Fruit fly (Drosophila melanogaster) whole organism, wandering third instar larva: ENCODE data around the gene CG3032.
A peak's percentile ranks its signal among the peaks of the same experiment; 100 is the strongest.

Experiments
- Abd-B ChIP-seq: fragments of >200 bp; optimal IDR thresholded peaks from 2 replicates; lab custom pipeline; 2017; ENCODE audit warnings: missing biosample characterization, missing genetic modification characterization
- CG32264 ChIP-seq: fragments of 200-800 bp; sonication (Bioruptor generic); optimal IDR thresholded peaks from 2 replicates; lab custom pipeline; 2016; ENCODE audit warnings: missing biosample characterization, missing genetic modification characterization
- CG9705 ChIP-seq: fragments of 200-800 bp; sonication (Bioruptor generic); optimal IDR thresholded peaks from 2 replicates; lab custom pipeline; 2018; ENCODE audit warnings: missing biosample characterization, mild to moderate bottlenecking, missing genetic modification characterization
- CrebA ChIP-seq: fragments of 200-800 bp; sonication (Bioruptor generic); optimal IDR thresholded peaks from 2 replicates; lab custom pipeline; 2016; ENCODE audit warnings: missing biosample characterization, mild to moderate bottlenecking, missing genetic modification characterization, borderline replicate concordance
- Dfd ChIP-seq: fragments of >200 bp; optimal IDR thresholded peaks from 2 replicates; lab custom pipeline; 2017; ENCODE audit warnings: missing biosample characterization, missing genetic modification characterization
- Dif ChIP-seq: fragments of 200-275, 200-300 bp; sonication (Bioruptor generic); optimal IDR thresholded peaks from 2 replicates; lab custom pipeline; 2018; ENCODE audit warnings: missing biosample characterization, missing genetic modification characterization; ENCODE audit not compliant: partially characterized antibody
- GATAd ChIP-seq: sonication (Bioruptor generic); optimal IDR thresholded peaks from 2 replicates; lab custom pipeline; 2016; ENCODE audit warnings: missing biosample characterization, missing genetic modification characterization
- HLH106 ChIP-seq: fragments of 200-800 bp; optimal IDR thresholded peaks from 3 replicates; lab custom pipeline; 2019; ENCODE audit warnings: missing biosample characterization, mild to moderate bottlenecking, missing genetic modification characterization, moderate library complexity
- Hnf4 ChIP-seq: fragments of 200-800 bp; sonication (Bioruptor generic); optimal IDR thresholded peaks from 2 replicates; lab custom pipeline; 2016; ENCODE audit warnings: missing biosample characterization, mild to moderate bottlenecking, missing genetic modification characterization
- Hr78 ChIP-seq: fragments of >200 bp; optimal IDR thresholded peaks from 2 replicates; lab custom pipeline; 2017; ENCODE audit warnings: missing biosample characterization, missing genetic modification characterization
- Hr83 ChIP-seq: fragments of 200-300 bp; sonication (Bioruptor generic); optimal IDR thresholded peaks from 2 replicates; lab custom pipeline; 2016; ENCODE audit warnings: missing biosample characterization, mild to moderate bottlenecking, missing genetic modification characterization, moderate library complexity; ENCODE audit not compliant: poor library complexity, severe bottlenecking
- Jra ChIP-seq: sonication (Bioruptor generic); optimal IDR thresholded peaks from 2 replicates; lab custom pipeline; 2016; ENCODE audit warnings: missing biosample characterization, missing genetic modification characterization
- Mio ChIP-seq: sonication (Bioruptor generic); optimal IDR thresholded peaks from 2 replicates; lab custom pipeline; 2016; ENCODE audit warnings: missing biosample characterization, missing genetic modification characterization
- Myc ChIP-seq: fragments of >200 bp; optimal IDR thresholded peaks from 2 replicates; lab custom pipeline; 2017
- N ChIP-seq: fragments of >200 bp; optimal IDR thresholded peaks from 2 replicates; lab custom pipeline; 2018; ENCODE audit warnings: missing biosample characterization, missing external identifiers, missing genetic modification characterization
- OdsH ChIP-seq: fragments of 200-800 bp; sonication (Bioruptor generic); optimal IDR thresholded peaks from 2 replicates; lab custom pipeline; 2016; ENCODE audit warnings: missing biosample characterization, mild to moderate bottlenecking, missing genetic modification characterization
- Rel ChIP-seq, 2 experiments: fragments of 200-800 bp; sonication (Bioruptor generic) in 1 of 2; optimal IDR thresholded peaks; 2 replicates in 1 of 2; 3 replicates in 1 of 2; lab custom pipeline; 2016 to 2019; ENCODE audit warnings: mild to moderate bottlenecking in 2 of 2, missing biosample characterization in 2 of 2, missing genetic modification characterization in 2 of 2, moderate library complexity in 1 of 2
- Sp1 ChIP-seq: fragments of 200-800 bp; sonication (Bioruptor generic); optimal IDR thresholded peaks from 3 replicates; lab custom pipeline; 2019; ENCODE audit warnings: missing biosample characterization, mild to moderate bottlenecking, missing genetic modification characterization, moderate library complexity
- Vsx2 ChIP-seq: fragments of 200-300, 225-300 bp; sonication (Bioruptor generic); optimal IDR thresholded peaks from 2 replicates; lab custom pipeline; 2018; ENCODE audit warnings: missing biosample characterization, missing genetic modification characterization; ENCODE audit not compliant: partially characterized antibody
- br ChIP-seq: fragments of 200-800 bp; sonication (Bioruptor generic); optimal IDR thresholded peaks from 2 replicates; lab custom pipeline; 2016; ENCODE audit warnings: missing biosample characterization, missing genetic modification characterization
- brk ChIP-seq: fragments of 200-800 bp; sonication (Bioruptor generic); optimal IDR thresholded peaks from 2 replicates; lab custom pipeline; 2016; ENCODE audit warnings: missing biosample characterization, mild to moderate bottlenecking, missing genetic modification characterization
- dmrt93B ChIP-seq: fragments of 200-800 bp; sonication (Bioruptor generic); optimal IDR thresholded peaks from 2 replicates; lab custom pipeline; 2018; ENCODE audit warnings: missing biosample characterization, mild to moderate bottlenecking, missing genetic modification characterization
- dsf ChIP-seq: sonication (Bioruptor generic); optimal IDR thresholded peaks from 2 replicates; lab custom pipeline; 2016; ENCODE audit warnings: missing biosample characterization, missing genetic modification characterization, borderline replicate concordance
- ey ChIP-seq: fragments of 200-800 bp; sonication (Bioruptor generic); optimal IDR thresholded peaks from 2 replicates; lab custom pipeline; 2016; ENCODE audit warnings: missing biosample characterization, missing genetic modification characterization
- foxo ChIP-seq, 2 experiments: fragments of 200-800 bp; sonication (Bioruptor generic); optimal IDR thresholded peaks; 2 replicates in 1 of 2; 3 replicates in 1 of 2; lab custom pipeline; 2016 to 2017; ENCODE audit warnings: missing biosample characterization in 2 of 2, missing genetic modification characterization in 2 of 2
- fru ChIP-seq: fragments of 200-800 bp; sonication (Bioruptor generic); optimal IDR thresholded peaks from 3 replicates; lab custom pipeline; 2016; ENCODE audit warnings: missing biosample characterization, mild to moderate bottlenecking, missing genetic modification characterization
- h ChIP-seq: fragments of 200-800 bp; sonication (Bioruptor generic); optimal IDR thresholded peaks from 3 replicates; lab custom pipeline; 2016; ENCODE audit warnings: missing biosample characterization, mild to moderate bottlenecking, missing genetic modification characterization
- jim ChIP-seq: fragments of 175-275, 200-325 bp; sonication (Bioruptor generic); optimal IDR thresholded peaks from 2 replicates; lab custom pipeline; 2016; ENCODE audit warnings: missing biosample characterization, mild to moderate bottlenecking, missing genetic modification characterization
- lola ChIP-seq: fragments of >200 bp; optimal IDR thresholded peaks from 2 replicates; lab custom pipeline; 2017; ENCODE audit warnings: missing biosample characterization, missing genetic modification characterization
- pan ChIP-seq: fragments of >200 bp; optimal IDR thresholded peaks from 2 replicates; lab custom pipeline; 2017
- psq ChIP-seq: fragments of 200-800 bp; sonication (Bioruptor generic); optimal IDR thresholded peaks from 3 replicates; lab custom pipeline; 2017; ENCODE audit warnings: missing biosample characterization, mild to moderate bottlenecking, missing genetic modification characterization, moderate library complexity
- rgr ChIP-seq: fragments of 200-800 bp; sonication (Bioruptor generic); optimal IDR thresholded peaks from 3 replicates; lab custom pipeline; 2016; ENCODE audit warnings: missing biosample characterization, mild to moderate bottlenecking, missing genetic modification characterization
- sage ChIP-seq: fragments of 200-800 bp; sonication (Bioruptor generic); optimal IDR thresholded peaks from 2 replicates; lab custom pipeline; 2016; ENCODE audit warnings: missing biosample characterization, mild to moderate bottlenecking, missing genetic modification characterization
- sv ChIP-seq: fragments of 200-800 bp; sonication (Bioruptor generic); optimal IDR thresholded peaks from 3 replicates; lab custom pipeline; 2016; ENCODE audit warnings: missing biosample characterization, missing genetic modification characterization
- tai ChIP-seq: sonication (Bioruptor generic); optimal IDR thresholded peaks from 2 replicates; lab custom pipeline; 2016; ENCODE audit warnings: missing biosample characterization, missing genetic modification characterization
- usp ChIP-seq: fragments of >200 bp; optimal IDR thresholded peaks from 2 replicates; lab custom pipeline; 2017; ENCODE audit warnings: missing biosample characterization, missing genetic modification characterization
- woc ChIP-seq: sonication (Bioruptor generic); optimal IDR thresholded peaks from 2 replicates; lab custom pipeline; 2016; ENCODE audit warnings: missing biosample characterization, mild to moderate bottlenecking, missing genetic modification characterization

The CG3032 gene

dm6 chrX:6996965-6997652 lies 16.6 kb downstream of the CG3032 start:
- TF ChIP-seq N (GFP tag; lab: Kevin White, UChicago) (no peak), lola (GFP tag; lab: Kevin White, UChicago) (no peak), Jra (no peak)

DNA sequence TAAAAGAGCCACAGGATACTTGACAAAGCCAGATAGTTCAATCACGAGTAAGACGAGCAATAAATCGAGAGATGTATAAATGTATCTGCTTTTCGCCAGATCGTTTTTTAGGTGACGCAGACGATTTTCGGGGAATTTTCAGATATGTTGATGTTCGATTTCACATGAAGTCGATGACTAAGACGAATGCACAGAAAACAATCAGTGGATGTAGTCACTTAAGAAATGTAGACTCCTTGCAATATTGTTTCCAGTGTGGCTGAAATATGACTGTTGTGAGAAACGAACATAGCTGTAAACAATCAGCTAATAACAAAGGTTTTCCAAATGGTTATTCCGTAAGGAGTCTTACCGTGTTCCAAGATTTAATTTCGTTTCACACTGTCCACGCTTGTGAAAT lies 17.6 kb downstream of the CG3032 start:
- TF ChIP-seq Rel (GFP tag; optimal IDR thresholded peaks at IDR 0.05; lab: Kevin White, UChicago) (no peak), Rel (tag; optimal IDR thresholded peaks at IDR 0.05; lab: Kevin White, UChicago) (peak; percentile 42), h (no peak)

dm6 chrX:6995258-6995657 lies 18.4 kb downstream of the CG3032 start:
- no peak for TF ChIP-seq Dfd (GFP tag; lab: Kevin White, UChicago)
- no peak for TF ChIP-seq OdsH (GFP tag; lab: Kevin White, UChicago)
- TF ChIP-seq psq (GFP tag; lab: Kevin White, UChicago), result no peak
- no peak for TF ChIP-seq brk (GFP tag; lab: Kevin White, UChicago)
- no peak for TF ChIP-seq pan
- TF ChIP-seq Hnf4, result no peak
- no peak for TF ChIP-seq usp (GFP tag; lab: Kevin White, UChicago)

- TF ChIP-seq sage (GFP tag; lab: Kevin White, UChicago) (no peak), OdsH (GFP tag; lab: Kevin White, UChicago) (no peak), Abd-B (no peak), Dfd (GFP tag; lab: Kevin White, UChicago) (no peak), Hr78 (GFP tag; lab: Kevin White, UChicago) (no peak), GATAd (no peak)
These were observed 19.1 kb downstream of the CG3032 start for dm6 chrX:6994473-6995179.

DNA sequence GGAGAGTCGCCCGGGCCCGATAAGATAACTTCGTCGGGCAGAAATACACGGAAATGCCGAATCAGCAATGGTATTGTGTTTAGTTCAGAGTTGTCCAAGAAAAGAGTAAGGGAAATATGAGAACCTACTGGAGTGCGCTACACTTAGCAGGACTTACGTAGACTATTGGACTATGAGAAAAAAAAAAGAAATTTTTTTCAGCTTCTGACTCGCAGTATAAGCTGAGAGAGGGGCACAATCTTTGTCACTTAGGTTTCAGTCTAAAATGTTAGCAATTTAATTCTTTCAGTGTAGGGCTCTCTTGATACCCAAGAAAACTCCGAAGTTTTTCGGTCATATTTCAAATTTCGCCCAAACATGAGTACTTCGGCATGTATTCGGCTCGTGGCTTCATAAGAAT lies 19.9 kb downstream of the CG3032 start:
- TF ChIP-seq sv (GFP tag; lab: Kevin White, UChicago) (peak; percentile 23), CG9705 (GFP tag; lab: Kevin White, UChicago) (peak; percentile 40), HLH106 (tag; lab: Kevin White, UChicago) (peak; percentile 77), pan (no peak), OdsH (GFP tag; lab: Kevin White, UChicago) (peak; percentile 83), Hr78 (GFP tag; lab: Kevin White, UChicago) (no peak), jim (GFP tag; lab: Kevin White, UChicago) (no peak), Mio (peak; percentile 58), Hnf4 (peak; percentile 88), sage (GFP tag; lab: Kevin White, UChicago) (peak; percentile 79), Myc (lab: Kevin White, UChicago) (no peak), br (GFP tag; lab: Kevin White, UChicago) (peak; percentile 88), lola (GFP tag; lab: Kevin White, UChicago) (no peak), CrebA (no peak), dmrt93B (GFP tag; lab: Kevin White, UChicago) (peak; percentile 83), Sp1 (peak; percentile 87), Abd-B (no peak), N (GFP tag; lab: Kevin White, UChicago) (no peak), rgr (GFP tag; lab: Kevin White, UChicago) (peak; percentile 88), h (peak; percentile 90), woc (peak; percentile 55), Jra (peak; percentile 77), dsf (peak; percentile 35), tai (GFP tag; lab: Kevin White, UChicago) (peak; percentile 66), GATAd (peak; percentile 53), foxo (GFP tag; optimal IDR thresholded peaks at IDR 0.05; lab: Kevin White, UChicago) (peak in 1 of 2 experiments; percentile 86), psq (GFP tag; lab: Kevin White, UChicago) (peak; percentile 66), usp (GFP tag; lab: Kevin White, UChicago) (no peak), Dif (GFP tag; lab: Kevin White, UChicago) (no peak), ey (GFP tag; lab: Kevin White, UChicago) (peak; percentile 87), CG32264 (GFP tag; lab: Kevin White, UChicago) (peak; percentile 79), brk (GFP tag; lab: Kevin White, UChicago) (peak; percentile 65), Hr83 (GFP tag; lab: Kevin White, UChicago) (peak; percentile 56), Rel (GFP tag; optimal IDR thresholded peaks at IDR 0.05; lab: Kevin White, UChicago) (peak; percentile 35), Rel (tag; optimal IDR thresholded peaks at IDR 0.05; lab: Kevin White, UChicago) (peak; percentile 9), Dfd (GFP tag; lab: Kevin White, UChicago) (no peak), fru (GFP tag; lab: Kevin White, UChicago) (peak; percentile 82), Vsx2 (no peak)
